Fruit fly (Drosophila melanogaster) whole organism, prepupa: ENCODE results near the gene CG45544.

ENCODE experiments used
- Blimp-1 ChIP-seq: fragments of 200-800 bp; sonication (Bioruptor generic); optimal IDR thresholded peaks from 3 replicates; lab custom pipeline; 2017; ENCODE audit warnings: missing biosample characterization, missing genetic modification characterization, mild to moderate bottlenecking, moderate library complexity, missing genetic modification reagents
- CG10631 ChIP-seq: fragments of 200-800 bp; sonication (Bioruptor generic); optimal IDR thresholded peaks from 2 replicates; lab custom pipeline; 2016; ENCODE audit warnings: missing biosample characterization, missing genetic modification characterization
- CG11294 ChIP-seq: fragments of 200-800 bp; sonication (Bioruptor generic); IDR thresholded peaks from 2 replicates; pipeline ENCODE4 v1.3.6; 2022; ENCODE audit warnings: missing biosample characterization, missing genetic modification characterization
- CG11902 ChIP-seq: fragments of 200-800 bp; sonication (Bioruptor generic); optimal IDR thresholded peaks from 3 replicates; lab custom pipeline; 2016; ENCODE audit warnings: missing biosample characterization, missing genetic modification characterization
- CG15336 ChIP-seq: fragments of 200-800 bp; sonication (Bioruptor generic); IDR thresholded peaks from 2 replicates; pipeline ENCODE4 v1.3.6; 2022; ENCODE audit warnings: missing biosample characterization, missing genetic modification characterization
- CG1621 ChIP-seq: fragments of 200-800 bp; sonication (Bioruptor generic); optimal IDR thresholded peaks from 3 replicates; lab custom pipeline; 2018; ENCODE audit warnings: missing biosample characterization, mild to moderate bottlenecking, missing genetic modification characterization
- CG16779 ChIP-seq: fragments of 200-800 bp; sonication (Bioruptor generic); optimal IDR thresholded peaks from 3 replicates; lab custom pipeline; 2017; ENCODE audit warnings: missing biosample characterization, mild to moderate bottlenecking, missing genetic modification characterization
- CG3032 ChIP-seq: fragments of 200-800 bp; optimal IDR thresholded peaks from 2 replicates; lab custom pipeline; 2019; ENCODE audit warnings: missing biosample characterization, mild to moderate bottlenecking, missing genetic modification characterization, moderate library complexity
- CG6163 ChIP-seq: fragments of 200-800 bp; sonication (Bioruptor generic); IDR thresholded peaks from 3 replicates; pipeline ENCODE4 v1.3.6; 2022; ENCODE audit warnings: missing biosample characterization, missing genetic modification characterization
- CG6276 ChIP-seq: fragments of 200-800 bp; sonication (Bioruptor generic); optimal IDR thresholded peaks from 2 replicates; lab custom pipeline; 2017; ENCODE audit warnings: missing biosample characterization, mild to moderate bottlenecking, missing genetic modification characterization
- CG6792 ChIP-seq: fragments of 200-800 bp; sonication (Bioruptor generic); optimal IDR thresholded peaks from 3 replicates; lab custom pipeline; 2016; ENCODE audit warnings: missing biosample characterization, missing genetic modification characterization
- CG6854 ChIP-seq: fragments of 200-800 bp; sonication (Bioruptor generic); optimal IDR thresholded peaks from 2 replicates; lab custom pipeline; 2017; ENCODE audit warnings: missing biosample characterization, mild to moderate bottlenecking, missing genetic modification characterization
- CG7368 ChIP-seq: fragments of 200-800 bp; sonication (Bioruptor generic); optimal IDR thresholded peaks from 3 replicates; lab custom pipeline; 2016; ENCODE audit warnings: missing biosample characterization, missing genetic modification characterization
- CG8119 ChIP-seq: fragments of 200-800 bp; sonication (Bioruptor generic); IDR thresholded peaks from 3 replicates; pipeline ENCODE4 v1.3.6; 2022; ENCODE audit warnings: missing biosample characterization, missing genetic modification characterization
- CG8632 ChIP-seq: fragments of 200-800 bp; sonication (Bioruptor generic); optimal IDR thresholded peaks from 3 replicates; lab custom pipeline; 2016; ENCODE audit warnings: missing biosample characterization, missing genetic modification characterization
- CG9139 ChIP-seq: fragments of 200-800 bp; sonication (Bioruptor generic); optimal IDR thresholded peaks from 3 replicates; lab custom pipeline; 2017; ENCODE audit warnings: missing biosample characterization, mild to moderate bottlenecking, missing genetic modification characterization
- Eip78C ChIP-seq: fragments of 200-800 bp; sonication (Bioruptor generic); peaks from one replicate; lab custom pipeline; 2016; ENCODE audit warnings: missing biosample characterization, missing genetic modification characterization
- Ets21C ChIP-seq: fragments of 200-800 bp; sonication (Bioruptor generic); optimal IDR thresholded peaks from 3 replicates; lab custom pipeline; 2016; ENCODE audit warnings: missing biosample characterization, missing genetic modification characterization
- Gug ChIP-seq: fragments of 200-800 bp; sonication (Bioruptor generic); IDR thresholded peaks from 2 replicates; pipeline ENCODE4 v1.3.6; 2022; ENCODE audit warnings: missing biosample characterization, missing genetic modification characterization
- Hr38 ChIP-seq: sonication (Bioruptor generic); optimal IDR thresholded peaks from 2 replicates; lab custom pipeline; 2016; ENCODE audit warnings: missing biosample characterization, missing genetic modification characterization
- Hr39 ChIP-seq: fragments of 200-800 bp; sonication (Bioruptor generic); optimal IDR thresholded peaks from 2 replicates; lab custom pipeline; 2016; ENCODE audit warnings: missing biosample characterization, missing genetic modification characterization
- Hr4 ChIP-seq: fragments of 200-800 bp; sonication (Bioruptor generic); optimal IDR thresholded peaks from 3 replicates; lab custom pipeline; 2016; ENCODE audit warnings: missing biosample characterization, missing genetic modification characterization
- Smox ChIP-seq: fragments of 200-800 bp; sonication (Bioruptor generic); optimal IDR thresholded peaks from 3 replicates; lab custom pipeline; 2016; ENCODE audit warnings: missing biosample characterization, missing genetic modification characterization
- Sox102F ChIP-seq: fragments of 200-800 bp; sonication (Bioruptor generic); optimal IDR thresholded peaks from 2 replicates; lab custom pipeline; 2016; ENCODE audit warnings: missing biosample characterization, mild to moderate bottlenecking, missing genetic modification characterization
- Sox14 ChIP-seq: fragments of 200-800 bp; sonication (Bioruptor generic); optimal IDR thresholded peaks from 3 replicates; lab custom pipeline; 2016; ENCODE audit warnings: missing biosample characterization, missing genetic modification characterization
- Sox15 ChIP-seq: fragments of 200-800 bp; sonication (Bioruptor generic); optimal IDR thresholded peaks from 3 replicates; lab custom pipeline; 2016; ENCODE audit warnings: missing biosample characterization, missing genetic modification characterization
- achi ChIP-seq: fragments of 200-800 bp; sonication (Bioruptor generic); optimal IDR thresholded peaks from 3 replicates; lab custom pipeline; 2016; ENCODE audit warnings: missing biosample characterization, missing genetic modification characterization
- acj6 ChIP-seq: fragments of 200-800 bp; sonication (Bioruptor generic); optimal IDR thresholded peaks from 3 replicates; lab custom pipeline; 2016; ENCODE audit warnings: missing biosample characterization, missing genetic modification characterization
- cyc ChIP-seq: fragments of 200-800 bp; sonication (Bioruptor generic); optimal IDR thresholded peaks from 3 replicates; lab custom pipeline; 2016; ENCODE audit warnings: missing biosample characterization, missing genetic modification characterization
- dac ChIP-seq: fragments of 200-800 bp; sonication (Bioruptor generic); optimal IDR thresholded peaks from 2 replicates; lab custom pipeline; 2017; ENCODE audit warnings: missing biosample characterization, mild to moderate bottlenecking, missing genetic modification characterization
- dsx ChIP-seq: fragments of 200-800 bp; optimal IDR thresholded peaks from 3 replicates; lab custom pipeline; 2019; ENCODE audit warnings: missing biosample characterization, mild to moderate bottlenecking, missing genetic modification characterization, moderate library complexity; ENCODE audit not compliant: poor library complexity, severe bottlenecking
- eg ChIP-seq: fragments of 200-800 bp; sonication (Bioruptor generic); IDR thresholded peaks from 3 replicates; pipeline ENCODE4 v1.3.6; 2022; ENCODE audit warnings: missing biosample characterization, missing genetic modification characterization
- esn ChIP-seq: fragments of 200-800 bp; sonication (Bioruptor generic); optimal IDR thresholded peaks from 2 replicates; lab custom pipeline; 2016; ENCODE audit warnings: missing biosample characterization, mild to moderate bottlenecking, missing genetic modification characterization, moderate library complexity
- fd59A ChIP-seq: fragments of 200-800 bp; sonication (Bioruptor generic); optimal IDR thresholded peaks from 2 replicates; lab custom pipeline; 2017; ENCODE audit warnings: missing biosample characterization, mild to moderate bottlenecking, missing genetic modification characterization, missing genetic modification reagents
- fd85E ChIP-seq: fragments of 200-800 bp; sonication (Bioruptor generic); optimal IDR thresholded peaks from 3 replicates; lab custom pipeline; 2016; ENCODE audit warnings: missing biosample characterization, missing genetic modification characterization
- lz ChIP-seq: fragments of 200-800 bp; sonication (Bioruptor generic); optimal IDR thresholded peaks from 3 replicates; lab custom pipeline; 2016; ENCODE audit warnings: missing biosample characterization, missing genetic modification characterization
- salr ChIP-seq, 2 experiments: fragments of 200-800 bp; sonication (Bioruptor generic); optimal IDR thresholded peaks; 3 replicates each; lab custom pipeline; 2016 to 2018; ENCODE audit warnings: missing biosample characterization in 2 of 2, missing genetic modification characterization in 2 of 2, mild to moderate bottlenecking in 1 of 2
- spab ChIP-seq: fragments of 200-800 bp; sonication (Bioruptor generic); optimal IDR thresholded peaks from 2 replicates; lab custom pipeline; 2017; ENCODE audit warnings: missing biosample characterization, mild to moderate bottlenecking, missing genetic modification characterization, missing genetic modification reagents
- ss ChIP-seq, 2 experiments: fragments of 200-800 bp; sonication (Bioruptor generic); optimal IDR thresholded peaks; 2 replicates in 1 of 2; 3 replicates in 1 of 2; lab custom pipeline; 2017 to 2018; ENCODE audit warnings: mild to moderate bottlenecking in 2 of 2, missing biosample characterization in 2 of 2, missing genetic modification characterization in 2 of 2, moderate library complexity in 1 of 2
- svp ChIP-seq: fragments of 200-800 bp; sonication (Bioruptor generic); peaks from one replicate; lab custom pipeline; 2016; ENCODE audit warnings: missing biosample characterization, missing genetic modification characterization
- vri ChIP-seq: fragments of 200-800 bp; sonication (Bioruptor generic); optimal IDR thresholded peaks from 3 replicates; lab custom pipeline; 2016; ENCODE audit warnings: missing biosample characterization, mild to moderate bottlenecking, missing genetic modification characterization

CG45544 gene

dm6 chr3R:29229958-29230357 lies 26.3 kb upstream of the CG45544 start:
- TF ChIP-seq CG11294 = no peak
- peak; percentile 20 for TF ChIP-seq vri
- TF ChIP-seq CG7368 (GFP tag; lab: Kevin White, UChicago) = no peak
- TF ChIP-seq Ets21C (GFP tag; lab: Kevin White, UChicago) = no peak
- TF ChIP-seq salr (GFP tag; optimal IDR thresholded peaks at IDR 0.05; lab: Kevin White, UChicago) = no peak
- TF ChIP-seq, all 60 proteins: peak for 1

DNA sequence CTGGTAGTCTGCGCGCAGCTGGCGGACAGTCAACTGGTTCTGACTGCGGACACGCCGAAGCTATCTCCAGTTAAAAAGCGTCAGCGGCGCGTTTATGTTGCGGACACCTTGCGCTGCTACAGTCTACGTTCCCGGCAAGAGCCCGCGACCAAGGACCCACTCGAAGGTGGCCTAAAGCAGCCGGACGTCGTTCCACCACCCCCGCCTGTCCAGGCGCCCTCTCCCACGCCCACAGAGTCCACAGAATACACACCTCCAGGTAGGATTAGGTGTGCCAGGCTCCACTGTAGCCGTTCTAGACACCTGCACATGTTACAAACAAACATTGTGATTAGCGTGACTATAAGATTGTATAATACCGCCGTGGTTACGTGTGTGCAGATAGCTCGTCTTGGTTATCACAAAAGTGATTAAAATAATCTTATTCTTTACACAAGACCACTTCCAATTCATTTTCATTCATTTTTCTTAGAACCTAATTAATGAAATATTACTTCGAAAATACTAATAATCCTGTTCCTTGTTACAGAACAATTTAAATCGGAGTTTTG lies 25.7 kb upstream of the CG45544 start:
- TF ChIP-seq Eip78C (GFP tag; lab: Kevin White, UChicago) (no peak), vri (peak; percentile 77)

DNA sequence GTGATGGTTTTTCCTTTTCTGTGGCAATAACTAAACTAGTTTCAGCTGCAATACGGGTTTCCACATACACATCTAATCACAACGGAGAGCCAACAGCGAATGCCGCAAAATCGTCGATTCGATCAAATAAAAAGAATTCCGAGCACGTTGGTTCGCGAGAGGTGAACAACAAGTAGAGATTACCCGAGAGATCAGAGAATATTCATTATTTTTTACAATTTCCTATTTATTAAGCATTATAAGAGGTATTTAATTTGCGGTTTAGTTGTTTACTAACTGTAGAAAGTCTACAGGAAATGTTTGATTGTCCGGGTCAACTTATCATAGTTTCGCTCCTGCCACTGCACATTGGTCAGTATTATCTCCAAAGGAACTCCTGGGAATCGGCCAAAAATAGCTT lies 17.7 kb upstream of the CG45544 start, which contains the start of gene CG11951:
Gene CG11951 (minus strand): TSS at position 101 of the 400 bp plus-strand sequence.
- TF ChIP-seq Hr4 (GFP tag; lab: Kevin White, UChicago) (no peak), lz (GFP tag; lab: Kevin White, UChicago) (no peak), Gug (GFP tag; lab: Robert Waterston, UW) (no peak), achi (GFP tag; lab: Kevin White, UChicago) (no peak), Blimp-1 (GFP tag; lab: Kevin White, UChicago) (no peak), svp (GFP tag; lab: Kevin White, UChicago) (peak; percentile 67)

dm6 chr3R:29244727-29245126 lies 11.6 kb upstream of the CG45544 start, which contains the start of gene CG31445:
TSS of gene CG31445 (minus strand) at chr3R:29244827.
- TF ChIP-seq fd85E (GFP tag; lab: Kevin White, UChicago) = no peak
- TF ChIP-seq svp (GFP tag; lab: Kevin White, UChicago) = peak; percentile 9
- TF ChIP-seq, all 60 proteins: peak for 1

DNA sequence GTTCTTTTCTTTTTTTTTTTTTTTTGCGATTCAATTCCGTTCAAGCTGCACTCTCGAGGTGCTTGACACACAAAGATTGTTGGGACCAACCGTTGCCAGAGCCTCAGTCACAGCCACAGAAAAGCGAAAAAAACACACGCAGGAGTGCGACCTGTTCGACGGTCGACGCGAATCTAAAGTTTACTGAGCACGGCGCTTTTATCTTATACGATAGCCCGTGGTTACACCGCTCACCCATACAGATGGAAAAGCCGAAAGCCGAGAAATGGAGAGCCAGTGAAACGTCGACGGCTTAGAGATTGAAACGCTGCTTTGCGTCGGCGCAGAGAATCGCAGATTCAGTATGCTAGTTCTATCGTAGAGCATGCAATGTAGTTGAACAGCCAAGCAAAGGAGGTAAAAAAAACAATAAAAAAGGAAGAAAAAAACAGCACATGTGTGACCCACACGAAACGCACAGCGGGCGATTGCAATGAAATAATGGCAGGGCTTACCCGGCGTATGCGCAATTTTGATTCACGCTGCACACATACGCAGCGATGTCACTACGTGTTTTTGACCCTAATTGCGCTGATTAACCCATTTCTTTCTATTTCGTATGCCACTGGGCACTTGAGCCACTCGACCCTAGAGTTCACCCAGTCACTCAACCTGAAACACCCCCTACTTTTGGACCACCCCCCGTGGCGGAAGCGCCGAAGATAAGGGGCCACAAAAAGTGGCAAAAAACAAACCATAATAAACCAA lies 5.8 kb upstream of the CG45544 start, which contains the start of gene SP1029:
Gene SP1029 (minus strand): TSS at position 180 of the 747 bp plus-strand sequence.
- TF ChIP-seq Hr38 = no peak
- TF ChIP-seq esn (GFP tag; lab: Kevin White, UChicago) = no peak
- TF ChIP-seq salr (GFP tag; optimal IDR thresholded peaks at IDR 0.05; lab: Kevin White, UChicago) = no peak
- no peak for TF ChIP-seq Gug (GFP tag; lab: Robert Waterston, UW)
- TF ChIP-seq CG11902 (GFP tag; lab: Kevin White, UChicago) = no peak
- no peak for TF ChIP-seq cyc
- TF ChIP-seq Sox102F (GFP tag; lab: Kevin White, UChicago) = no peak
- no peak for TF ChIP-seq CG6854 (GFP tag; lab: Kevin White, UChicago)
- TF ChIP-seq CG1621 = no peak
- no peak for TF ChIP-seq fd85E (GFP tag; lab: Kevin White, UChicago)
- TF ChIP-seq dac (GFP tag; lab: Kevin White, UChicago) = no peak
- no peak for TF ChIP-seq CG16779 (tag; lab: Kevin White, UChicago)
- TF ChIP-seq CG8632 (GFP tag; lab: Kevin White, UChicago) = no peak
- TF ChIP-seq CG3032 = no peak
- TF ChIP-seq Sox15 (GFP tag; lab: Kevin White, UChicago) = no peak
- peak; percentile 44; the same call in 1 of the 2 replicates for TF ChIP-seq CG15336
- no peak for TF ChIP-seq CG10631 (GFP tag; lab: Kevin White, UChicago)
- TF ChIP-seq Sox14 (GFP tag; lab: Kevin White, UChicago) = no peak
- TF ChIP-seq CG9139 (GFP tag; lab: Kevin White, UChicago) = no peak
- no peak for TF ChIP-seq dsx (GFP tag; lab: Kevin White, UChicago)
- TF ChIP-seq fd59A (GFP tag; lab: Kevin White, UChicago) = no peak
- TF ChIP-seq spab (GFP tag; lab: Kevin White, UChicago) = no peak
- TF ChIP-seq CG8119 (GFP tag; lab: Robert Waterston, UW) = peak; percentile 15; the same call in 1 of the 3 replicates
- TF ChIP-seq Hr39 (GFP tag; lab: Kevin White, UChicago) = no peak
- no peak for TF ChIP-seq CG6792
- TF ChIP-seq ss (GFP tag; optimal IDR thresholded peaks at IDR 0.05; lab: Kevin White, UChicago) = peak; percentile 17 to 48
- peak; percentile 35; the same call in 2 of the 3 replicates for TF ChIP-seq CG6163 (GFP tag; lab: Robert Waterston, UW)
- peak; percentile 26 for TF ChIP-seq CG6276
- no peak for TF ChIP-seq acj6 (GFP tag; lab: Kevin White, UChicago)
- no peak for TF ChIP-seq Blimp-1 (GFP tag; lab: Kevin White, UChicago)
- peak; percentile 60; the same call in 2 of the 3 replicates for TF ChIP-seq eg (GFP tag; lab: Robert Waterston, UW)
- TF ChIP-seq Smox (GFP tag; lab: Kevin White, UChicago) = no peak
- TF ChIP-seq Eip78C (GFP tag; lab: Kevin White, UChicago) = peak; percentile 27
